Fruit fly (Drosophila melanogaster): Measurements from ENCODE around the gene CG11373.

Gene CG11373

dm6 chr3R:5998235-5998666 is 37.5 kb upstream of the CG11373 start (continued):
- TF ChIP-seq CG8478 (optimal IDR thresholded peaks at IDR 0.05) (no peak), Optix (GFP tag; IDR thresholded peaks at IDR 0.05) (no peak), Vsx1 (GFP tag; optimal IDR thresholded peaks at IDR 0.05) (no peak), lbe (GFP tag; optimal IDR thresholded peaks at IDR 0.05) (no peak), CG17568 (GFP tag; optimal IDR thresholded peaks at IDR 0.05) (no peak), dmrt99B (tag; optimal IDR thresholded peaks at IDR 0.05) (peak; percentile 75), CG9609 (GFP tag; optimal IDR thresholded peaks at IDR 0.05) (peak; percentile 20), sr (GFP tag; IDR thresholded peaks at IDR 0.05) (no peak), pfk (GFP tag; optimal IDR thresholded peaks at IDR 0.05) (no peak), CG11398 (GFP tag; optimal IDR thresholded peaks at IDR 0.05) (no peak), B-H1 (GFP tag; IDR thresholded peaks at IDR 0.05) (no peak), zfh2 (GFP tag; optimal IDR thresholded peaks at IDR 0.05) (no peak), CG5953 (GFP tag; IDR thresholded peaks at IDR 0.05) (no peak), zf30C (GFP tag; optimal IDR thresholded peaks at IDR 0.05) (peak; percentile 7), gcm2 (GFP tag; optimal IDR thresholded peaks at IDR 0.05) (no peak), crp (GFP tag; optimal IDR thresholded peaks at IDR 0.05) (no peak), sug (tag; optimal IDR thresholded peaks at IDR 0.05) (no peak), Hey (tag; optimal IDR thresholded peaks at IDR 0.05) (no peak), CG14860 (GFP tag; IDR thresholded peaks at IDR 0.05; ENCODE audit: partially characterized antibody) (no peak), CG9876 (GFP tag; optimal IDR thresholded peaks at IDR 0.05) (no peak), pita (GFP tag; optimal IDR thresholded peaks at IDR 0.05) (no peak), hbn (GFP tag; IDR thresholded peaks at IDR 0.05; ENCODE audit: partially characterized antibody) (no peak), Dip3 (GFP tag; optimal IDR thresholded peaks at IDR 0.05) (peak; percentile 35), HLH54F (GFP tag; optimal IDR thresholded peaks at IDR 0.05) (peak; percentile 32), slou (GFP tag; optimal IDR thresholded peaks at IDR 0.05) (no peak), Max (GFP tag; optimal IDR thresholded peaks at IDR 0.05) (peak; percentile 40), CG13894 (tag; optimal IDR thresholded peaks at IDR 0.05) (no peak), Dfd (GFP tag; optimal IDR thresholded peaks at IDR 0.05) (no peak), CG10366 (GFP tag; IDR thresholded peaks at IDR 0.05) (peak; percentile 26; the same call in 1 of the 2 replicates), exex (tag; optimal IDR thresholded peaks at IDR 0.05) (no peak), CG15073 (GFP tag; optimal IDR thresholded peaks at IDR 0.05) (no peak), CG9727 (GFP tag; optimal IDR thresholded peaks at IDR 0.05) (peak; percentile 62), Bgb (GFP tag; IDR thresholded peaks at IDR 0.05; ENCODE audit: partially characterized antibody) (no peak), ewg (GFP tag; optimal IDR thresholded peaks at IDR 0.05) (peak; percentile 42), Ets65A (GFP tag) (peak; percentile 95), pb (GFP tag; optimal IDR thresholded peaks at IDR 0.05) (no peak), az2 (GFP tag; optimal IDR thresholded peaks at IDR 0.05) (peak; percentile 57), emc (GFP tag; optimal IDR thresholded peaks at IDR 0.05) (no peak), CG15514 (GFP tag; optimal IDR thresholded peaks at IDR 0.05) (no peak), CG16779 (GFP tag; IDR thresholded peaks at IDR 0.05) (no peak), inv (GFP tag; IDR thresholded peaks at IDR 0.05; ENCODE audit: partially characterized antibody) (no peak), CG9215 (GFP tag; IDR thresholded peaks at IDR 0.05) (peak; percentile 17; the same call in 1 of the 2 replicates), Atf6 (GFP tag; IDR thresholded peaks at IDR 0.05) (no peak; the same call in 1 of the 2 replicates), Jarid2 (GFP tag; optimal IDR thresholded peaks at IDR 0.05) (no peak), CG11695 (GFP tag; IDR thresholded peaks at IDR 0.05) (0 out of 3 replicates have a peak, but pooled peaks have one; percentile 34), CG11504 (tag; optimal IDR thresholded peaks at IDR 0.05) (peak; percentile 61), BEAF-32 (GFP tag; optimal IDR thresholded peaks at IDR 0.05) (no peak), CG2202 (tag; optimal IDR thresholded peaks at IDR 0.05) (no peak), CG11085 (GFP tag; IDR thresholded peaks at IDR 0.05) (no peak), CG13287 (GFP tag; IDR thresholded peaks at IDR 0.05; ENCODE audit: partially characterized antibody) (no peak), Nf-YA (GFP tag; IDR thresholded peaks at IDR 0.05) (no peak), yki (optimal IDR thresholded peaks at IDR 0.05) (no peak)

Data from whole organism, embryonic.